Worm (Caenorhabditis elegans): ENCODE data around the gene srr-10.

DNA sequence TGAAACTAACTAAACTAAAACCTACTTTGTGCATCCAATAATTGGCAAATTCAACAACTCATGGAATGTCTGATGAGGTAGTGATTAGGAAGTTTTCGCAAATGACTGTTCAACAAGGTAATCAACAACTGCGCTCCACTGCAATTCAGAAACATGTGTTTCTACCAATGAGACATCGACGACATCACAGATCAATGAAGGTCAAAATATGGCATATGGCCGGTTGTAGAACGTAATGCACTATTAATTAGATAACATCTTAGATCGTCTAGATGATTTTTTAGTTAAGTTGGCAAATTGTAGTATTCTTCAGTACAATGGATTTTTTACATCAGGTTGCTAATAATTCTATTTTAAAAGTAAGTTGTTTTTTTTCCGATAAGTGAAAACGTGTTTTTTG is 49.2 kb upstream of the srr-10 start, which contains the start of the genes nhr-94 and nhr-152:
- no peak for TF ChIP-seq M03D4.4 (tag; optimal IDR thresholded peaks at IDR 0.05)
- TF ChIP-seq nhr-76 (tag; optimal IDR thresholded peaks at IDR 0.05): no peak
- no peak for TF ChIP-seq unc-39 (tag; optimal IDR thresholded peaks at IDR 0.05)
- TF ChIP-seq snpc-4 (tag; optimal IDR thresholded peaks at IDR 0.05): no peak
- no peak for TF ChIP-seq drap-1 (GFP tag; optimal IDR thresholded peaks at IDR 0.05)
- no peak for TF ChIP-seq cnd-1 (tag; optimal IDR thresholded peaks at IDR 0.05)
- TF ChIP-seq nhr-28 (tag; optimal IDR thresholded peaks at IDR 0.05): no peak
- TF ChIP-seq mls-2 (tag; optimal IDR thresholded peaks at IDR 0.05): no peak
- no peak for TF ChIP-seq elt-3 (tag; optimal IDR thresholded peaks at IDR 0.05)
- no peak for TF ChIP-seq mep-1 (tag; optimal IDR thresholded peaks at IDR 0.05)
- TF ChIP-seq pha-4 (tag; optimal IDR thresholded peaks at IDR 0.05): no peak
- TF ChIP-seq nhr-237 (tag; optimal IDR thresholded peaks at IDR 0.05): no peak

Measured in whole organism, mixed stage, embryonic.